Fruit fly (Drosophila melanogaster) whole organism, embryonic: ENCODE results near the gene Atac2.

Experiments used
- Aef1 ChIP-seq: fragments of 200-800 bp; sonication (Bioruptor generic); IDR thresholded peaks from 3 replicates; pipeline ENCODE4 v1.3.6; 2022; ENCODE audit warnings: missing biosample characterization, missing genetic modification characterization
- CG10462 ChIP-seq: fragments of 200-800 bp; sonication (Bioruptor generic); optimal IDR thresholded peaks from 2 replicates; lab custom pipeline; 2016; ENCODE audit warnings: missing biosample characterization, missing genetic modification characterization
- CG10979 ChIP-seq: fragments of 200-800 bp; sonication (Bioruptor generic); optimal IDR thresholded peaks from 2 replicates; lab custom pipeline; 2018; ENCODE audit warnings: missing biosample characterization, mild to moderate bottlenecking, missing genetic modification characterization, moderate library complexity
- CG11247 ChIP-seq: fragments of 200-800 bp; sonication (Bioruptor generic); IDR thresholded peaks from 2 replicates; pipeline ENCODE4 v1.3.6; 2022; ENCODE audit warnings: missing biosample characterization, missing genetic modification characterization
- CG12219 ChIP-seq: fragments of 200-800 bp; sonication (Bioruptor generic); optimal IDR thresholded peaks from 3 replicates; lab custom pipeline; 2018; ENCODE audit warnings: missing biosample characterization, mild to moderate bottlenecking, missing genetic modification characterization
- CG14860 ChIP-seq: fragments of 200-800 bp; sonication (Bioruptor generic); IDR thresholded peaks from 3 replicates; pipeline ENCODE4 v1.3.6; 2022; ENCODE audit warnings: missing biosample characterization, missing genetic modification characterization; ENCODE audit not compliant: partially characterized antibody
- CG15601 ChIP-seq: fragments of 200-800 bp; sonication (Bioruptor generic); optimal IDR thresholded peaks from 3 replicates; lab custom pipeline; 2019; ENCODE audit warnings: missing biosample characterization, mild to moderate bottlenecking, missing genetic modification characterization, moderate library complexity
- CG17802 ChIP-seq: fragments of 200-800 bp; sonication (Bioruptor generic); optimal IDR thresholded peaks from 2 replicates; lab custom pipeline; 2018; ENCODE audit warnings: missing biosample characterization, mild to moderate bottlenecking, missing genetic modification characterization, moderate library complexity
- CG18599 ChIP-seq: fragments of 200-800 bp; sonication (Bioruptor generic); optimal IDR thresholded peaks from 3 replicates; lab custom pipeline; 2017; ENCODE audit warnings: missing biosample characterization, missing genetic modification characterization, mild to moderate bottlenecking, moderate library complexity, missing genetic modification reagents
- CG4360 ChIP-seq: fragments of 200-800 bp; sonication (Bioruptor generic); IDR thresholded peaks from 2 replicates; pipeline ENCODE4 v1.3.6; 2022; ENCODE audit warnings: missing biosample characterization, missing genetic modification characterization
- CG6854 ChIP-seq: fragments of 200-800 bp; sonication (Bioruptor generic); optimal IDR thresholded peaks from 3 replicates; lab custom pipeline; 2017; ENCODE audit warnings: missing biosample characterization, mild to moderate bottlenecking, missing genetic modification characterization
- CG8944 ChIP-seq: fragments of 200-800 bp; sonication (Bioruptor generic); optimal IDR thresholded peaks from 3 replicates; lab custom pipeline; 2016; ENCODE audit warnings: missing biosample characterization, missing genetic modification characterization
- CG9727 ChIP-seq: fragments of 200-800 bp; sonication (Bioruptor generic); optimal IDR thresholded peaks from 3 replicates; lab custom pipeline; 2017; ENCODE audit warnings: missing biosample characterization, mild to moderate bottlenecking, missing genetic modification characterization
- CHES-1-like ChIP-seq: fragments of 200-800 bp; sonication (Bioruptor generic); optimal IDR thresholded peaks from 2 replicates; lab custom pipeline; 2016; ENCODE audit warnings: missing biosample characterization, missing genetic modification characterization
- CrebB ChIP-seq: fragments of 200-800 bp; sonication (Bioruptor generic); optimal IDR thresholded peaks from 3 replicates; lab custom pipeline; 2018; ENCODE audit warnings: missing biosample characterization, mild to moderate bottlenecking, missing genetic modification characterization
- Dip3 ChIP-seq: fragments of 200-800 bp; sonication (Bioruptor generic); optimal IDR thresholded peaks from 3 replicates; lab custom pipeline; 2016; ENCODE audit warnings: missing biosample characterization, missing genetic modification characterization
- Eip74EF ChIP-seq, 2 experiments: fragments of 200-800 bp in 1 of 2; fragments of >200 bp in 1 of 2; sonication (Bioruptor generic) in 1 of 2; optimal IDR thresholded peaks; 2 replicates each; lab custom pipeline; 2017 to 2019; ENCODE audit warnings: missing biosample characterization in 2 of 2, missing genetic modification characterization in 2 of 2, mild to moderate bottlenecking in 1 of 2, moderate library complexity in 1 of 2
- Hr51 ChIP-seq, 2 experiments: fragments of 200-800 bp; sonication (Bioruptor generic); optimal IDR thresholded peaks; 2 replicates in 1 of 2; 3 replicates in 1 of 2; lab custom pipeline; 2016 to 2018; ENCODE audit warnings: missing biosample characterization in 2 of 2, missing genetic modification characterization in 2 of 2, mild to moderate bottlenecking in 1 of 2, moderate library complexity in 1 of 2
- Hsf ChIP-seq: fragments of 200-800 bp; sonication (Bioruptor generic); optimal IDR thresholded peaks from 3 replicates; lab custom pipeline; 2016; ENCODE audit warnings: missing biosample characterization, missing genetic modification characterization
- MESR4 ChIP-seq: fragments of 200-800 bp; sonication (Bioruptor generic); optimal IDR thresholded peaks from 2 replicates; lab custom pipeline; 2018; ENCODE audit warnings: missing biosample characterization, mild to moderate bottlenecking, missing genetic modification characterization, moderate library complexity
- bigmax ChIP-seq: fragments of 200-800 bp; sonication (Bioruptor generic); optimal IDR thresholded peaks from 2 replicates; lab custom pipeline; 2018; ENCODE audit warnings: missing biosample characterization, mild to moderate bottlenecking, missing genetic modification characterization
- cad ChIP-seq: fragments of >200 bp; optimal IDR thresholded peaks from 2 replicates; lab custom pipeline; 2017; ENCODE audit warnings: missing biosample characterization, missing genetic modification characterization
- crp ChIP-seq, 2 experiments: fragments of 200-800 bp; sonication (Bioruptor generic); optimal IDR thresholded peaks; 2 replicates in 1 of 2; 3 replicates in 1 of 2; lab custom pipeline; 2017; ENCODE audit warnings: missing biosample characterization in 2 of 2, missing genetic modification characterization in 2 of 2, mild to moderate bottlenecking in 1 of 2, moderate library complexity in 1 of 2
- cwo ChIP-seq: fragments of 200-800 bp; sonication (Bioruptor generic); optimal IDR thresholded peaks from 3 replicates; lab custom pipeline; 2017; ENCODE audit warnings: missing biosample characterization, missing genetic modification characterization, mild to moderate bottlenecking, moderate library complexity, missing genetic modification reagents
- fd102C ChIP-seq: fragments of 200-800 bp; sonication (Bioruptor generic); optimal IDR thresholded peaks from 2 replicates; lab custom pipeline; 2018; ENCODE audit warnings: missing biosample characterization, mild to moderate bottlenecking, missing genetic modification characterization, moderate library complexity
- fd3F ChIP-seq: fragments of 200-800 bp; sonication (Bioruptor generic); optimal IDR thresholded peaks from 2 replicates; lab custom pipeline; 2018; ENCODE audit warnings: missing biosample characterization, mild to moderate bottlenecking, missing genetic modification characterization, moderate library complexity
- gcm2 ChIP-seq: fragments of 200-800 bp; sonication (Bioruptor generic); optimal IDR thresholded peaks from 2 replicates; lab custom pipeline; 2016; ENCODE audit warnings: missing biosample characterization, missing genetic modification characterization
- grau ChIP-seq: fragments of 200-800 bp; optimal IDR thresholded peaks from 3 replicates; lab custom pipeline; 2019; ENCODE audit warnings: missing biosample characterization, mild to moderate bottlenecking, missing genetic modification characterization, moderate library complexity
- grn ChIP-seq: fragments of 200-800 bp; sonication (Bioruptor generic); optimal IDR thresholded peaks from 3 replicates; lab custom pipeline; 2017; ENCODE audit warnings: missing biosample characterization, missing genetic modification characterization
- hkb ChIP-seq, 2 experiments: fragments of 200-800 bp in 1 of 2; fragments of >200 bp in 1 of 2; sonication (Bioruptor generic) in 1 of 2; IDR thresholded peaks in 1 of 2; optimal IDR thresholded peaks in 1 of 2; 2 replicates each; pipeline versions ENCODE4 v1.3.6 to Lab custom; 2017 to 2022; ENCODE audit warnings: missing biosample characterization in 1 of 2, missing genetic modification characterization in 1 of 2
- jing ChIP-seq: fragments of 200-800 bp; sonication (Bioruptor generic); optimal IDR thresholded peaks from 2 replicates; lab custom pipeline; 2018; ENCODE audit warnings: missing biosample characterization, mild to moderate bottlenecking, missing genetic modification characterization
- kay ChIP-seq: fragments of 200-800 bp; sonication (Bioruptor generic); optimal IDR thresholded peaks from 2 replicates; lab custom pipeline; 2016; ENCODE audit warnings: missing biosample characterization, missing genetic modification characterization
- klu ChIP-seq: fragments of 200-800 bp; sonication (Bioruptor generic); IDR thresholded peaks from 2 replicates; pipeline ENCODE4 v1.3.6; 2022; ENCODE audit warnings: missing biosample characterization, missing genetic modification characterization
- lmd ChIP-seq: fragments of 200-800 bp; sonication (Bioruptor generic); IDR thresholded peaks from 2 replicates; pipeline ENCODE4 v1.3.6; 2022; ENCODE audit warnings: missing biosample characterization, missing genetic modification characterization
- mld ChIP-seq: fragments of 200-800 bp; sonication (Bioruptor generic); IDR thresholded peaks from 3 replicates; pipeline ENCODE4 v1.3.6; 2022; ENCODE audit warnings: missing biosample characterization, missing genetic modification characterization; ENCODE audit not compliant: partially characterized antibody
- nau ChIP-seq: fragments of 200-800 bp; sonication (Bioruptor generic); optimal IDR thresholded peaks from 3 replicates; lab custom pipeline; 2017; ENCODE audit warnings: missing biosample characterization, mild to moderate bottlenecking, missing genetic modification characterization, missing genetic modification reagents
- peb ChIP-seq: fragments of 200-800 bp; sonication (Bioruptor generic); IDR thresholded peaks from 2 replicates; pipeline ENCODE4 v1.3.6; 2022; ENCODE audit warnings: missing biosample characterization, missing genetic modification characterization
- pfk ChIP-seq: fragments of 200-800 bp; sonication (Bioruptor generic); optimal IDR thresholded peaks from 2 replicates; lab custom pipeline; 2018; ENCODE audit warnings: missing biosample characterization, mild to moderate bottlenecking, missing genetic modification characterization, moderate library complexity
- prd ChIP-seq, 3 experiments: fragments of >200 bp in 2 of 3; fragments of 200-800 bp in 1 of 3; sonication (Bioruptor generic) in 1 of 3; optimal IDR thresholded peaks in 2 of 3; IDR thresholded peaks in 1 of 3; 2 replicates in 2 of 3; 3 replicates in 1 of 3; pipeline versions ENCODE4 v1.3.6 to Lab custom; 2017 to 2022; ENCODE audit warnings: missing biosample characterization in 1 of 3, missing genetic modification characterization in 1 of 3
- ranshi ChIP-seq: fragments of 200-800 bp; sonication (Bioruptor generic); IDR thresholded peaks from 2 replicates; pipeline ENCODE4 v1.3.6; 2022; ENCODE audit warnings: missing biosample characterization, missing genetic modification characterization
- run ChIP-seq: fragments of 200-800 bp; sonication (Bioruptor generic); optimal IDR thresholded peaks from 3 replicates; lab custom pipeline; 2018; ENCODE audit warnings: missing biosample characterization, mild to moderate bottlenecking, missing genetic modification characterization
- shn ChIP-seq: fragments of 200-800 bp; sonication (Bioruptor generic); optimal IDR thresholded peaks from 3 replicates; lab custom pipeline; 2016; ENCODE audit warnings: missing biosample characterization, missing genetic modification characterization
- ssp ChIP-seq: fragments of 200-800 bp; sonication (Bioruptor generic); IDR thresholded peaks from 2 replicates; pipeline ENCODE4 v1.3.6; 2022; ENCODE audit warnings: missing biosample characterization, missing genetic modification characterization
- tap ChIP-seq: fragments of 200-800 bp; optimal IDR thresholded peaks from 3 replicates; lab custom pipeline; 2019; ENCODE audit warnings: missing biosample characterization, mild to moderate bottlenecking, missing genetic modification characterization, moderate library complexity
- unpg ChIP-seq: fragments of 200-800 bp; sonication (Bioruptor generic); optimal IDR thresholded peaks from 3 replicates; lab custom pipeline; 2018; ENCODE audit warnings: missing biosample characterization, mild to moderate bottlenecking, missing genetic modification characterization, moderate library complexity
- zf30C ChIP-seq: fragments of 200-800 bp; sonication (Bioruptor generic); optimal IDR thresholded peaks from 3 replicates; lab custom pipeline; 2018; ENCODE audit warnings: missing biosample characterization, mild to moderate bottlenecking, missing genetic modification characterization

Gene Atac2

DNA sequence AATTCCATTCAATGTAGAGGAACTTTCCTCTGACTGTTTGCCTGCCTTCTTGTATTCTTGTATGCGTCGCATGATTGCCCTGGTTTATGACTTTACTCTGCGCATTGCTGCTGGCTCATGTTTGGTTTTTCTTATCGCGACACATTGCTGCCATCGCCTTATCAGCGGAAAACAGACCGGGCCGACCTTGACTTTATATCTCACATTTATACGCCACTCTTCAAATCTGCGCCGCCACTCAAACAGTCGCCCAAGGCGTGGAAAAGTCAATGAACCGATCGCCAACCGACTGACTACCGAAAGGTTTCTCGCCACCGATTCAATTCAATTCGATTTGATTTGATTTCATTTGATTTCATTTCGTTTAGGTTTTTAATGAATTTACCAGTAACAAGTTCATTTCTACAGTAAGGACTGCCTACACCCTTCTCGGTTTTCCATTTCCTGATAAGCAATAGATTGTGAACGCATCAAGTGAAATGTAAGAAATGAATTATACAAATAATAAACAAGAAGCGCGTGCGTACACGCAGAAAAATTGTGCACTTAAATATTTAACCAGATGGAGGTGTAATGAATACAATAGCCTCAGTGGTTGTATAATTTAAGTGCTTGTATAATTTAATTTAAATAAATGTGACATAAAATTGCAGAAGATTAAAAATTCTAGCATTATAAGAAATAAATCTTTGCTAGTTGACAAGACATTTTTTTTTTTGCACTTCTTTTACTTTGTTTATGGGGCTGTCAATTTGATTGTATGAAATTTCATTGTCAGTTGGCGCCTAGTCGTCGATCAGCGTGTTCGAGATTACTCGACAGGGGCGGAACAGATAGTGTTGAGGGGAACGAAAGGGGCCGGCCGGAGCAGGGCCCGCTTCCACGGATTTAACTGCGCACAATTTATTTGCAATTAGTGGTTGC is 45.6 kb downstream of the Atac2 start (continued):
- TF ChIP-seq peb (GFP tag; lab: Robert Waterston, UW) (no peak), CG6854 (no peak), crp (GFP tag; optimal IDR thresholded peaks at IDR 0.05; lab: Kevin White, UChicago) (no peak), fd102C (GFP tag; lab: Kevin White, UChicago) (no peak), nau (GFP tag; lab: Kevin White, UChicago) (no peak), CrebB (tag; lab: Kevin White, UChicago) (no peak), prd (optimal IDR thresholded peaks at IDR 0.05; lab: Kevin White, UChicago) (no peak), prd (GFP tag; IDR thresholded peaks at IDR 0.05; lab: Robert Waterston, UW) (no peak; the same call in 2 of the 3 replicates), ranshi (GFP tag; lab: Robert Waterston, UW) (no peak), tap (tag; lab: Kevin White, UChicago) (no peak), gcm2 (no peak), jing (GFP tag; lab: Kevin White, UChicago) (no peak), pfk (GFP tag; lab: Kevin White, UChicago) (no peak), CG9727 (peak; percentile 52), zf30C (GFP tag; lab: Kevin White, UChicago) (peak; percentile 46), cad (GFP tag; lab: Kevin White, UChicago) (no peak), grau (tag; lab: Kevin White, UChicago) (peak; percentile 77), mld (GFP tag; lab: Robert Waterston, UW) (no peak), CG10979 (tag; lab: Kevin White, UChicago) (peak; percentile 34), Hsf (peak; percentile 26), CG14860 (GFP tag; lab: Robert Waterston, UW) (no peak), bigmax (GFP tag; lab: Kevin White, UChicago) (no peak), Dip3 (GFP tag; lab: Kevin White, UChicago) (peak; percentile 2), CHES-1-like (GFP tag; lab: Kevin White, UChicago) (no peak), CG12219 (GFP tag; lab: Kevin White, UChicago) (no peak), run (tag; lab: Kevin White, UChicago) (no peak), Aef1 (GFP tag; lab: Robert Waterston, UW) (no peak), shn (GFP tag; lab: Kevin White, UChicago) (no peak), unpg (GFP tag; lab: Kevin White, UChicago) (peak; percentile 49), CG18599 (GFP tag; lab: Kevin White, UChicago) (no peak), ssp (GFP tag; lab: Robert Waterston, UW) (no peak), CG15601 (tag; lab: Kevin White, UChicago) (peak; percentile 48), CG4360 (no peak), CG17802 (tag; lab: Kevin White, UChicago) (no peak), Eip74EF (GFP tag; optimal IDR thresholded peaks at IDR 0.05; lab: Kevin White, UChicago) (no peak), grn (GFP tag; lab: Kevin White, UChicago) (peak; percentile 43), CG8944 (no peak), klu (GFP tag; lab: Robert Waterston, UW) (no peak), cwo (peak; percentile 14), hkb (optimal IDR thresholded peaks at IDR 0.05; lab: Kevin White, UChicago) (no peak), hkb (GFP tag; IDR thresholded peaks at IDR 0.05; lab: Robert Waterston, UW) (no peak), CG11247 (GFP tag; lab: Robert Waterston, UW) (0 out of 2 replicates have a peak, but pooled peaks have one; percentile 16), CG10462 (no peak), MESR4 (GFP tag; lab: Kevin White, UChicago) (no peak), kay (no peak), lmd (peak; percentile 30; the same call in 1 of the 2 replicates), fd3F (GFP tag; lab: Kevin White, UChicago) (no peak), Hr51 (GFP tag; optimal IDR thresholded peaks at IDR 0.05; lab: Kevin White, UChicago) (peak in 1 of 2 experiments; percentile 14)
